Fruit fly (Drosophila melanogaster): ENCODE data around the gene CG3918.

Gene CG3918

dm6 chrX:6528508-6528998 lies 4.3 kb downstream of the CG3918 start, which contains the start of gene Agxt (continued):
- TF ChIP-seq salr (GFP tag; optimal IDR thresholded peaks at IDR 0.05) (peak in 1 of 2 experiments; percentile 13), Eip75B (GFP tag; optimal IDR thresholded peaks at IDR 0.05) (peak; percentile 42), spab (GFP tag; optimal IDR thresholded peaks at IDR 0.05) (peak; percentile 31), CG3032 (tag; optimal IDR thresholded peaks at IDR 0.05) (peak; percentile 46), CG11294 (GFP tag; IDR thresholded peaks at IDR 0.05) (no peak), CG6792 (GFP tag; optimal IDR thresholded peaks at IDR 0.05) (peak; percentile 59), CG16779 (tag; optimal IDR thresholded peaks at IDR 0.05) (no peak), CG32006 (GFP tag; optimal IDR thresholded peaks at IDR 0.05) (peak; percentile 45), CG34406 (GFP tag; optimal IDR thresholded peaks at IDR 0.05) (peak; percentile 33), Gug (GFP tag; IDR thresholded peaks at IDR 0.05) (0 out of 2 replicates have a peak, but pooled peaks have one; percentile 28), achi (GFP tag; optimal IDR thresholded peaks at IDR 0.05) (peak; percentile 42), vri (GFP tag; optimal IDR thresholded peaks at IDR 0.05) (no peak)

dm6 chrX:6529179-6529766 lies 5.0 kb downstream of the CG3918 start:
- TF ChIP-seq svp (GFP tag), result peak; percentile 91
- no peak for TF ChIP-seq CG11902 (GFP tag; optimal IDR thresholded peaks at IDR 0.05)

dm6 chrX:6533101-6533636 lies 8.9 kb downstream of the CG3918 start, which contains the start of gene RpL7A:
RpL7A (minus strand) TSS chrX:6533348.
- peak; percentile 62 for TF ChIP-seq CG10669 (GFP tag; optimal IDR thresholded peaks at IDR 0.05)
- peak; percentile 18 for TF ChIP-seq CG10631 (GFP tag; optimal IDR thresholded peaks at IDR 0.05)
- no peak for TF ChIP-seq Lpt (GFP tag; optimal IDR thresholded peaks at IDR 0.05)
- peak; percentile 24 for TF ChIP-seq Sox15 (GFP tag; optimal IDR thresholded peaks at IDR 0.05)
- peak; percentile 46 for TF ChIP-seq achi (GFP tag; optimal IDR thresholded peaks at IDR 0.05)
- no peak for TF ChIP-seq Ets96B (tag; optimal IDR thresholded peaks at IDR 0.05)
- TF ChIP-seq fkh (GFP tag; optimal IDR thresholded peaks at IDR 0.05), result peak; percentile 22
- TF ChIP-seq CG7368 (GFP tag; optimal IDR thresholded peaks at IDR 0.05), result peak; percentile 65
- TF ChIP-seq Hr39 (GFP tag; optimal IDR thresholded peaks at IDR 0.05), result peak; percentile 37
- TF ChIP-seq CG6854 (GFP tag; optimal IDR thresholded peaks at IDR 0.05), result peak; percentile 94
- no peak for TF ChIP-seq fd85E (GFP tag; optimal IDR thresholded peaks at IDR 0.05)
- peak; percentile 54 to 82 for TF ChIP-seq ss (GFP tag; optimal IDR thresholded peaks at IDR 0.05)
- peak; percentile 65 for TF ChIP-seq Sox102F (GFP tag; optimal IDR thresholded peaks at IDR 0.05)
- TF ChIP-seq CG11902 (GFP tag; optimal IDR thresholded peaks at IDR 0.05), result no peak
- no peak for TF ChIP-seq Hr4 (GFP tag; optimal IDR thresholded peaks at IDR 0.05)
- peak; percentile 5 for TF ChIP-seq acj6 (GFP tag; optimal IDR thresholded peaks at IDR 0.05)
- peak; percentile 60 for TF ChIP-seq eg (GFP tag; IDR thresholded peaks at IDR 0.05)
- no peak for TF ChIP-seq CG4318 (GFP tag; optimal IDR thresholded peaks at IDR 0.05)
- no peak for TF ChIP-seq CG32006 (GFP tag; optimal IDR thresholded peaks at IDR 0.05)
- TF ChIP-seq Ets21C (GFP tag; optimal IDR thresholded peaks at IDR 0.05), result peak; percentile 5
- TF ChIP-seq vri (GFP tag; optimal IDR thresholded peaks at IDR 0.05), result peak; percentile 60
- TF ChIP-seq CG8632 (GFP tag; optimal IDR thresholded peaks at IDR 0.05), result peak; percentile 21
- TF ChIP-seq CG3032 (tag; optimal IDR thresholded peaks at IDR 0.05), result peak; percentile 16
- no peak for TF ChIP-seq CG11294 (GFP tag; IDR thresholded peaks at IDR 0.05)
- TF ChIP-seq net (GFP tag; optimal IDR thresholded peaks at IDR 0.05), result peak; percentile 74
- TF ChIP-seq CG6792 (GFP tag; optimal IDR thresholded peaks at IDR 0.05), result peak; percentile 48
- peak; percentile 82 for TF ChIP-seq CG6163 (GFP tag; IDR thresholded peaks at IDR 0.05)
- TF ChIP-seq CG3919 (GFP tag; optimal IDR thresholded peaks at IDR 0.05), result peak; percentile 76
- peak in 1 of 2 experiments; percentile 71 for TF ChIP-seq salr (GFP tag; optimal IDR thresholded peaks at IDR 0.05)
- TF ChIP-seq dac (GFP tag; optimal IDR thresholded peaks at IDR 0.05), result no peak
- TF ChIP-seq CG8319 (GFP tag; optimal IDR thresholded peaks at IDR 0.05), result peak; percentile 21
- TF ChIP-seq lz (GFP tag; optimal IDR thresholded peaks at IDR 0.05), result peak; percentile 49
- peak; percentile 80 for TF ChIP-seq CG9139 (GFP tag; optimal IDR thresholded peaks at IDR 0.05)
- TF ChIP-seq CG31627 (GFP tag; optimal IDR thresholded peaks at IDR 0.05), result peak; percentile 38
- peak; percentile 41 for TF ChIP-seq OdsH (GFP tag; optimal IDR thresholded peaks at IDR 0.05)
- TF ChIP-seq spab (GFP tag; optimal IDR thresholded peaks at IDR 0.05), result no peak
- peak; percentile 46 for TF ChIP-seq Blimp-1 (GFP tag; optimal IDR thresholded peaks at IDR 0.05)
- peak; percentile 46 for TF ChIP-seq CG6808 (GFP tag; optimal IDR thresholded peaks at IDR 0.05)
- TF ChIP-seq CG15336 (GFP tag; IDR thresholded peaks at IDR 0.05), result peak; percentile 31; the same call in 1 of the 2 replicates
- TF ChIP-seq dsx (GFP tag; optimal IDR thresholded peaks at IDR 0.05; ENCODE audit: poor library complexity, severe bottlenecking), result no peak
